Worm (Caenorhabditis elegans) whole organism, L1 larva: Measurements from ENCODE around the gene cyp-33D1.

Experiments used
- elt-3 ChIP-seq, 6 experiments: fragments of 150-350 bp in 1 of 6; sonication (generic microtip); optimal IDR thresholded peaks; 2 replicates each; lab custom pipeline; 2017 to 2018; ENCODE audit warnings: missing biosample characterization in 6 of 6, missing genetic modification characterization in 6 of 6, inconsistent platforms in 1 of 6
- lin-13 ChIP-seq: fragments of 150-350 bp; optimal IDR thresholded peaks from 2 replicates; lab custom pipeline; 2014; ENCODE audit warnings: missing biosample characterization, missing genetic modification reagents, missing genetic modification characterization
- unc-130 ChIP-seq: fragments of 150-350 bp; optimal IDR thresholded peaks from 2 replicates; lab custom pipeline; 2017; ENCODE audit warnings: missing biosample characterization, missing genetic modification characterization, inconsistent platforms

- TF ChIP-seq lin-13 (no peak), elt-3 (tag; optimal IDR thresholded peaks at IDR 0.05; lab: Kevin White, UChicago) (no peak), unc-130 (tag; lab: Kevin White, UChicago) (no peak)
Measured at ce11 chrV:16183357-16183756, 7.7 kb upstream of the cyp-33D1 start, which contains the start of gene srz-14.
